Fruit fly (Drosophila melanogaster) S2 (cell line): ENCODE results near the gene nAChRbeta1.

Experiments
- CG8478 ChIP-seq: fragments of >200 bp; optimal IDR thresholded peaks from 2 replicates; lab custom pipeline; 2018
- CTCF ChIP-seq, 2 experiments: fragments of >200 bp; optimal IDR thresholded peaks; 2 replicates each; lab custom pipeline; 2018

DNA sequence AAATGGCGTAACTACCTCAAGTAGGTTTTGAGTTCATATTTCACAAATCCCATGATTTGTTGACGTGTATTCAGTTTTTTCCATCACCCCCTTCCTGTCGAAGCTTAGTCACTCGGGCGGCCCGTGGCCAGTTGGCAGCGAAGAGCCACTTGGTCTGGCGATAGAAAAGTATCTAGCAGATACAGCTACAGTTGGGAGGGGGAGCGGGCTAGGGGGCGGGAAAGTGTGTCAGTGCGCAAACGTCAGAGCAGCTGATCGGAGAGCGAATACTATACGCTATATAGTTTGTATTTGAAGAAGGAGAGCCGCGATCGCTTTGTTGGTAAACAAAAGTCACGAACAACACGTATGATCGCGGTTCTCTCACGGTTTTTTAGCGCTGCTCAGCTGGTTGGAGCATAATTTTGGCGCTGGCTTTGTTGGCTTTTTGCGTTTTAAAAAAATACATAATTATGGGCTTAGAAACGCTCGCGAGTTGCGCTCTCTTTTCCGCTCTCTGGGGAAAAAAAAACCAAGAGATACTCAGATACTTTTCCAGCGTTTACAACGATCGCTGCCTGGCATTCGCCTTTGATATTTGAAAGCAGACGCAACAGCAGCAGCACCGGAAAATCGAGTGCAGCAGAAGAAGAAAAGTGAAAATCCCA, 15.2 kb upstream of the nAChRbeta1 start:
- no peak for TF ChIP-seq CG8478 (lab: Kevin White, UChicago)
- TF ChIP-seq CTCF (optimal IDR thresholded peaks at IDR 0.05; lab: Kevin White, UChicago), result no peak
